Worm (Caenorhabditis elegans) whole organism, L2 larva: ENCODE data around the gene Y44A6C.2.

ENCODE experiments used
- C34F6.9 ChIP-seq: fragments of 150-350 bp; optimal IDR thresholded peaks from 2 replicates; lab custom pipeline; 2014; ENCODE audit warnings: missing biosample characterization, missing genetic modification characterization
- F13H6.1 ChIP-seq: sonication (generic microtip); optimal IDR thresholded peaks from 2 replicates; lab custom pipeline; 2016; ENCODE audit warnings: missing genetic modification characterization, missing compliant biosample characterization
- R02D3.7 ChIP-seq: fragments of 150-350 bp; optimal IDR thresholded peaks from 2 replicates; lab custom pipeline; 2014; ENCODE audit warnings: missing biosample characterization, missing genetic modification characterization
- ZK546.5 ChIP-seq: sonication (generic microtip); optimal IDR thresholded peaks from 2 replicates; lab custom pipeline; 2017; ENCODE audit warnings: missing biosample characterization, missing genetic modification characterization
- alr-1 ChIP-seq: fragments of 150-350 bp; optimal IDR thresholded peaks from 2 replicates; lab custom pipeline; 2014; ENCODE audit warnings: missing biosample characterization, missing genetic modification characterization
- aly-2 ChIP-seq: fragments of 150-350 bp; optimal IDR thresholded peaks from 2 replicates; lab custom pipeline; 2014; ENCODE audit warnings: missing biosample characterization, missing genetic modification characterization
- ama-1 ChIP-seq: fragments of 150-350 bp; optimal IDR thresholded peaks from 2 replicates; lab custom pipeline; 2018; ENCODE audit warnings: inconsistent platforms
- blmp-1 ChIP-seq: sonication (generic microtip); optimal IDR thresholded peaks from 2 replicates; lab custom pipeline; 2017; ENCODE audit warnings: missing genetic modification characterization, mild to moderate bottlenecking, missing compliant biosample characterization, antibody characterized with exemption, moderate library complexity; ENCODE audit not compliant: insufficient read depth
- ceh-16 ChIP-seq: fragments of 150-350 bp; optimal IDR thresholded peaks from 2 replicates; lab custom pipeline; 2014; ENCODE audit warnings: missing biosample characterization, missing genetic modification characterization
- ceh-82 ChIP-seq: fragments of 150-350 bp; optimal IDR thresholded peaks from 2 replicates; lab custom pipeline; 2014; ENCODE audit warnings: missing biosample characterization, missing genetic modification characterization
- crh-2 ChIP-seq: sonication (generic microtip); optimal IDR thresholded peaks from 2 replicates; lab custom pipeline; 2017; ENCODE audit warnings: missing biosample characterization, missing genetic modification characterization
- dmd-4 ChIP-seq: sonication (generic microtip); optimal IDR thresholded peaks from 2 replicates; lab custom pipeline; 2017; ENCODE audit warnings: missing biosample characterization, missing genetic modification characterization
- egl-27 ChIP-seq: sonication (generic microtip); optimal IDR thresholded peaks from 3 replicates; lab custom pipeline; 2017; ENCODE audit warnings: missing biosample characterization, missing genetic modification reagents, missing genetic modification characterization
- elt-1 ChIP-seq: fragments of 150-350 bp; optimal IDR thresholded peaks from 2 replicates; lab custom pipeline; 2014; ENCODE audit warnings: missing biosample characterization, missing genetic modification characterization
- elt-3 ChIP-seq: sonication (generic microtip); optimal IDR thresholded peaks from 2 replicates; lab custom pipeline; 2017; ENCODE audit warnings: missing biosample characterization, missing genetic modification characterization
- fos-1 ChIP-seq: fragments of 150-350 bp; optimal IDR thresholded peaks from 2 replicates; lab custom pipeline; 2014; ENCODE audit warnings: missing biosample characterization, missing genetic modification characterization
- lin-11 ChIP-seq: fragments of 150-350 bp; sonication (generic microtip); optimal IDR thresholded peaks from 2 replicates; lab custom pipeline; 2014; ENCODE audit warnings: missing biosample characterization, missing genetic modification characterization, inconsistent platforms, mixed read lengths
- lin-13 ChIP-seq: fragments of 150-350 bp; optimal IDR thresholded peaks from 2 replicates; lab custom pipeline; 2014; ENCODE audit warnings: missing biosample characterization, missing genetic modification reagents, missing genetic modification characterization
- lin-39 ChIP-seq: fragments of 150-350 bp; optimal IDR thresholded peaks from 2 replicates; lab custom pipeline; 2014; ENCODE audit warnings: missing biosample characterization, missing genetic modification reagents, missing genetic modification characterization
- lsy-2 ChIP-seq, 2 experiments: fragments of 150-350 bp in 1 of 2; sonication (generic microtip) in 1 of 2; optimal IDR thresholded peaks; 2 replicates each; lab custom pipeline; 2014 to 2017; ENCODE audit warnings: missing biosample characterization in 2 of 2, missing genetic modification characterization in 2 of 2
- mab-5 ChIP-seq: fragments of 150-350 bp; optimal IDR thresholded peaks from 2 replicates; lab custom pipeline; 2014; ENCODE audit warnings: missing biosample characterization, missing genetic modification characterization
- mdl-1 ChIP-seq, 2 experiments: fragments of 150-350 bp in 1 of 2; sonication (generic microtip) in 1 of 2; optimal IDR thresholded peaks; 2 replicates each; lab custom pipeline; 2017; ENCODE audit warnings: missing biosample characterization in 2 of 2, missing genetic modification characterization in 2 of 2
- nhr-10 ChIP-seq: sonication (generic microtip); optimal IDR thresholded peaks from 2 replicates; lab custom pipeline; 2017; ENCODE audit warnings: missing biosample characterization, missing genetic modification characterization
- nhr-12 ChIP-seq: fragments of 150-350 bp; optimal IDR thresholded peaks from 2 replicates; lab custom pipeline; 2014; ENCODE audit warnings: missing biosample characterization, missing genetic modification characterization
- nhr-129 ChIP-seq: fragments of 150-350 bp; optimal IDR thresholded peaks from 2 replicates; lab custom pipeline; 2014; ENCODE audit warnings: missing biosample characterization, missing genetic modification characterization
- nhr-21 ChIP-seq: fragments of 150-350 bp; optimal IDR thresholded peaks from 2 replicates; lab custom pipeline; 2014; ENCODE audit warnings: missing biosample characterization, missing genetic modification characterization
- nhr-23 ChIP-seq: fragments of 150-350 bp; optimal IDR thresholded peaks from 2 replicates; lab custom pipeline; 2014; ENCODE audit warnings: missing biosample characterization, missing genetic modification reagents, missing genetic modification characterization
- nhr-25 ChIP-seq: fragments of 150-350 bp; sonication (generic microtip); optimal IDR thresholded peaks from 3 replicates; lab custom pipeline; 2014; ENCODE audit warnings: missing biosample characterization, missing genetic modification characterization
- nhr-6 ChIP-seq: fragments of 150-350 bp; optimal IDR thresholded peaks from 2 replicates; lab custom pipeline; 2014; ENCODE audit warnings: missing biosample characterization, missing genetic modification characterization
- peb-1 ChIP-seq: fragments of 150-350 bp; optimal IDR thresholded peaks from 2 replicates; lab custom pipeline; 2014; ENCODE audit warnings: missing biosample characterization, missing genetic modification characterization
- sem-4 ChIP-seq: fragments of 150-350 bp; optimal IDR thresholded peaks from 2 replicates; lab custom pipeline; 2014; ENCODE audit warnings: missing biosample characterization, missing genetic modification reagents, missing genetic modification characterization
- skn-1 ChIP-seq: sonication (generic microtip); optimal IDR thresholded peaks from 2 replicates; lab custom pipeline; 2017; ENCODE audit warnings: missing biosample characterization, missing genetic modification characterization
- sma-3 ChIP-seq: sonication (generic microtip); optimal IDR thresholded peaks from 2 replicates; lab custom pipeline; 2016; ENCODE audit warnings: missing genetic modification reagents, missing genetic modification characterization, missing compliant biosample characterization
- sma-9 ChIP-seq, 2 experiments: fragments of 150-350 bp in 1 of 2; sonication (generic microtip) in 1 of 2; optimal IDR thresholded peaks; 2 replicates each; lab custom pipeline; 2014 to 2016; ENCODE audit warnings: missing genetic modification characterization in 2 of 2, mild to moderate bottlenecking in 1 of 2, missing biosample characterization in 1 of 2, missing compliant biosample characterization in 1 of 2, missing genetic modification reagents in 1 of 2, moderate library complexity in 1 of 2
- unc-39 ChIP-seq: fragments of 150-350 bp; optimal IDR thresholded peaks from 2 replicates; lab custom pipeline; 2014; ENCODE audit warnings: missing biosample characterization, missing genetic modification characterization
- unc-55 ChIP-seq: fragments of 150-350 bp; sonication (generic microtip); optimal IDR thresholded peaks from 3 replicates; lab custom pipeline; 2014; ENCODE audit warnings: missing biosample characterization, missing genetic modification reagents, missing genetic modification characterization
- unc-62 ChIP-seq: fragments of 150-350 bp; optimal IDR thresholded peaks from 2 replicates; lab custom pipeline; 2014; ENCODE audit warnings: missing biosample characterization, missing genetic modification reagents, missing genetic modification characterization
- zag-1 ChIP-seq: fragments of 150-350 bp; optimal IDR thresholded peaks from 2 replicates; lab custom pipeline; 2014; ENCODE audit warnings: missing biosample characterization, missing genetic modification characterization
- ztf-1 ChIP-seq: fragments of 200-800 bp; sonication (Bioruptor generic); conservative IDR thresholded peaks from 2 replicates; pipeline ENCODE4 v1.3.6; 2022; ENCODE audit warnings: missing genetic modification characterization, missing compliant biosample characterization
- ztf-11 ChIP-seq: sonication (generic microtip); optimal IDR thresholded peaks from 2 replicates; lab custom pipeline; 2017; ENCODE audit warnings: missing biosample characterization, missing genetic modification characterization
- ztf-4 ChIP-seq: fragments of 150-350 bp; optimal IDR thresholded peaks from 2 replicates; lab custom pipeline; 2014; ENCODE audit warnings: missing biosample characterization, missing genetic modification characterization

The Y44A6C.2 gene

DNA sequence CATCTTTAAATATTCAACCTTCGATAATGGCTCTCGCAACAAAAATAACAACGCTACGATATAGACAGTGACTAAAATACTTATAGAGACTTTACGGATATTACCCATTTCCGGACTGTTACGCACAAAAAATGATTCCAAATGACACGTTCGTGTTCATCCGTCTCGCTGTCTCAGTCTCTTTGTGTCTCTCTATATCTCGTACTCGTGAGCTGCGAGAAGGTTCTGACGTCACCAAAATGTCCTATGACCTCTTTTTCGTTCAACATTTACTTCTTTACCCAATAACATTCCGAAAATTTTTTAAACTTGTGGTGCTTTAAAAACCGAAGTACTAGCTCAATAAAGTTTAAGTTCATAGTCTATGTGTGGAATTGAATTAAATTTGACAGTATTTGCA is 11.9 kb upstream of the Y44A6C.2 start:
- TF ChIP-seq sma-9 (GFP tag; optimal IDR thresholded peaks at IDR 0.05; lab: Kevin White, UChicago) (peak; percentile 48), sma-9 (tag; optimal IDR thresholded peaks at IDR 0.05; lab: Kevin White, UChicago) (no peak), ztf-4 (tag; lab: Kevin White, UChicago) (peak; percentile 56), zag-1 (tag; lab: Kevin White, UChicago) (no peak), elt-3 (tag; lab: Kevin White, UChicago) (no peak), nhr-10 (tag; lab: Kevin White, UChicago) (no peak), skn-1 (no peak), nhr-12 (no peak), lsy-2 (tag; optimal IDR thresholded peaks at IDR 0.05; lab: Kevin White, UChicago) (peak in 1 of 2 experiments; percentile 48), ceh-16 (no peak), alr-1 (tag; lab: Kevin White, UChicago) (no peak), R02D3.7 (tag; lab: Kevin White, UChicago) (no peak), crh-2 (tag; lab: Kevin White, UChicago) (peak; percentile 68), ztf-1 (no peak), sem-4 (tag; lab: Kevin White, UChicago) (peak; percentile 7), lin-11 (tag; lab: Kevin White, UChicago) (no peak), ceh-82 (no peak), C34F6.9 (tag; lab: Kevin White, UChicago) (peak; percentile 66), nhr-129 (tag; lab: Kevin White, UChicago) (peak; percentile 68), unc-55 (GFP tag; lab: Kevin White, UChicago) (no peak), unc-39 (tag; lab: Kevin White, UChicago) (no peak), dmd-4 (tag; lab: Kevin White, UChicago) (no peak), nhr-25 (tag; lab: Kevin White, UChicago) (no peak), nhr-6 (no peak), lin-39 (tag; lab: Kevin White, UChicago) (no peak), elt-1 (tag; lab: Kevin White, UChicago) (no peak), ama-1 (lab: Kevin White, UChicago) (no peak), sma-3 (GFP tag; lab: Kevin White, UChicago) (no peak), peb-1 (no peak), egl-27 (no peak)

DNA sequence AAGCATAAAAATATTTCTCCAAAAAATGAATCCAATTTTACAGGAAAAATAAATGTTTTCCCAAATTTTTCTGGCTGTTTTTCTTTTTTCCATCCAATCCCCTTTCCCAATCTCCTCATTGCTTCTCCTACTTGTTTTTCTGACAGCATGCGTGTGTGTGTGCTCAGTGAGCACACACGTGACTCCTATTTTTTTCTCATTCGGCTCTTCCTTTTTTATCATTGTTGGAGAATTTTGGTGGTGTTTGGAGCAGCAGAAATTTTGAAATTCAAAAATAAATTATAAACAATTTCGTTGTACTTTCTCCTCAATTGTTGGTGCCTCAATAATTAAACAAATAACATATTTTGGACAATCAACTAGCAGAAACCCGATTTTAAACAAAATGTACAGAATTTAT is 11.4 kb upstream of the Y44A6C.2 start:
- TF ChIP-seq nhr-25 (tag; lab: Kevin White, UChicago), result no peak
- TF ChIP-seq fos-1 (tag; lab: Kevin White, UChicago), result no peak
- no peak for TF ChIP-seq F13H6.1 (tag; lab: Kevin White, UChicago)
- TF ChIP-seq unc-39 (tag; lab: Kevin White, UChicago), result no peak
- TF ChIP-seq ceh-82, result no peak
- TF ChIP-seq ztf-4 (tag; lab: Kevin White, UChicago), result no peak
- TF ChIP-seq mdl-1 (tag; optimal IDR thresholded peaks at IDR 0.05; lab: Kevin White, UChicago), result peak in 1 of 2 experiments; percentile 56
- TF ChIP-seq ztf-11, result no peak
- TF ChIP-seq nhr-6, result no peak
- no peak for TF ChIP-seq lin-13 (GFP tag; lab: Kevin White, UChicago)
- TF ChIP-seq nhr-129 (tag; lab: Kevin White, UChicago), result peak; percentile 4
- TF ChIP-seq peb-1, result no peak
- peak in 1 of 2 experiments; percentile 32 for TF ChIP-seq lsy-2 (tag; optimal IDR thresholded peaks at IDR 0.05; lab: Kevin White, UChicago)
- TF ChIP-seq ama-1 (lab: Kevin White, UChicago), result no peak
- TF ChIP-seq nhr-21 (tag; lab: Kevin White, UChicago), result no peak
- TF ChIP-seq sem-4 (tag; lab: Kevin White, UChicago), result no peak
- no peak for TF ChIP-seq ZK546.5 (tag; lab: Kevin White, UChicago)
- TF ChIP-seq nhr-23, result no peak
- TF ChIP-seq sma-9 (GFP tag; optimal IDR thresholded peaks at IDR 0.05; lab: Kevin White, UChicago), result no peak
- no peak for TF ChIP-seq sma-9 (tag; optimal IDR thresholded peaks at IDR 0.05; lab: Kevin White, UChicago)
- TF ChIP-seq blmp-1 (tag; lab: Kevin White, UChicago), result no peak
- TF ChIP-seq aly-2 (tag; lab: Kevin White, UChicago), result no peak
- TF ChIP-seq unc-55 (GFP tag; lab: Kevin White, UChicago), result peak; percentile 47
- peak; percentile 14 for TF ChIP-seq C34F6.9 (tag; lab: Kevin White, UChicago)

DNA sequence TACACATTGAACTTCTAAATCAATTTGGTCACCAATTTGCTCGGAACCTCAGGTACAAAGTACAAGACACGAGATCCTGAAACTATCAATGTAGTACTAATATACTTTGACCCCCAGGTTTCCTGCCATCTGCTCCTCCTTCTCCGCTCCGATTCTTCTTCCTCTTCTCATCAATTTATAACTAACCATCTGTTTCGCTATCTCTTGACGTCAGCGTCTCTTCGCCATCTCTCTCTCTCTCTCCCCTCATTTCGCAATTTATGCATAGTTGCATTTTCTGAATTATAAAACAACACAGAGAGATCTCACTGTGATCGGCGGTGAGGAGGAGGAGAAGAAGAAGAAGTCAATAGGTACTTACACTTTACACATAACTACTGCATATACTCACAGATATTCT is 10.3 kb upstream of the Y44A6C.2 start:
- peak in 1 of 2 experiments; percentile 41 for TF ChIP-seq lsy-2 (tag; optimal IDR thresholded peaks at IDR 0.05; lab: Kevin White, UChicago)
- TF ChIP-seq sem-4 (tag; lab: Kevin White, UChicago), result peak; percentile 22
- TF ChIP-seq unc-62 (GFP tag; lab: Kevin White, UChicago), result no peak
- TF ChIP-seq C34F6.9 (tag; lab: Kevin White, UChicago), result peak; percentile 59
- no peak for TF ChIP-seq alr-1 (tag; lab: Kevin White, UChicago)
- peak; percentile 73 for TF ChIP-seq sma-9 (GFP tag; optimal IDR thresholded peaks at IDR 0.05; lab: Kevin White, UChicago)
- no peak for TF ChIP-seq sma-9 (tag; optimal IDR thresholded peaks at IDR 0.05; lab: Kevin White, UChicago)
- peak; percentile 6 for TF ChIP-seq F13H6.1 (tag; lab: Kevin White, UChicago)
- TF ChIP-seq ama-1 (lab: Kevin White, UChicago), result peak; percentile 14
- TF ChIP-seq lin-13 (GFP tag; lab: Kevin White, UChicago), result peak; percentile 20
- peak; percentile 36 for TF ChIP-seq nhr-6
- peak; percentile 86 for TF ChIP-seq nhr-129 (tag; lab: Kevin White, UChicago)
- peak; percentile 80 for TF ChIP-seq unc-55 (GFP tag; lab: Kevin White, UChicago)
- peak; percentile 50 for TF ChIP-seq mab-5 (tag; lab: Kevin White, UChicago)
- TF ChIP-seq fos-1 (tag; lab: Kevin White, UChicago), result no peak
- no peak for TF ChIP-seq ceh-16
- TF ChIP-seq nhr-12, result no peak
